Worm (Caenorhabditis elegans) whole organism, L4 larva: ENCODE measurements around the gene tag-241.
A peak's percentile ranks its signal among the peaks of the same experiment; 100 is the strongest.

Source experiments
- F37D6.2 ChIP-seq: sonication (generic microtip); optimal IDR thresholded peaks from 2 replicates; lab custom pipeline; 2016; ENCODE audit warnings: mild to moderate bottlenecking, missing genetic modification characterization, missing compliant biosample characterization
- F49E8.2 ChIP-seq: sonication (generic microtip); optimal IDR thresholded peaks from 2 replicates; lab custom pipeline; 2016; ENCODE audit warnings: missing compliant biosample characterization, mild to moderate bottlenecking, missing genetic modification characterization, borderline replicate concordance
- Y105C5A.15 ChIP-seq: fragments of 200-800 bp; sonication (Bioruptor generic); IDR thresholded peaks from 2 replicates; pipeline ENCODE4 v1.3.6; 2022; ENCODE audit warnings: missing genetic modification characterization, missing compliant biosample characterization
- Y75B8A.6 ChIP-seq: fragments of 200-800 bp; sonication (Bioruptor generic); IDR thresholded peaks from 2 replicates; pipeline ENCODE4 v1.3.6; 2022; ENCODE audit warnings: missing genetic modification reagents, missing genetic modification characterization, missing compliant biosample characterization
- aha-1 ChIP-seq: fragments of 150-350 bp; peaks from one replicate; lab custom pipeline; 2014; ENCODE audit warnings: missing biosample characterization, missing genetic modification characterization
- aly-2 ChIP-seq: sonication (generic microtip); optimal IDR thresholded peaks from 2 replicates; lab custom pipeline; 2018; ENCODE audit warnings: missing biosample characterization, missing genetic modification characterization
- ceh-28 ChIP-seq: fragments of 150-350 bp; optimal IDR thresholded peaks from 2 replicates; lab custom pipeline; 2014; ENCODE audit warnings: missing biosample characterization, missing genetic modification reagents, missing genetic modification characterization
- ceh-44 ChIP-seq: fragments of 200-800 bp; sonication (Bioruptor generic); IDR thresholded peaks from 2 replicates; pipeline ENCODE4 v1.3.6; 2022; ENCODE audit warnings: missing genetic modification reagents, missing genetic modification characterization, missing compliant biosample characterization
- ctbp-1 ChIP-seq: fragments of 200-800 bp; sonication (Bioruptor generic); IDR thresholded peaks from 2 replicates; pipeline ENCODE4 v1.3.6; 2022; ENCODE audit warnings: missing genetic modification reagents, missing genetic modification characterization, missing compliant biosample characterization
- daf-19 ChIP-seq: fragments of 200-800 bp; sonication (Bioruptor generic); conservative IDR thresholded peaks from 2 replicates; pipeline ENCODE4 v1.3.6; 2022; ENCODE audit warnings: missing genetic modification characterization, missing compliant biosample characterization
- dmd-6 ChIP-seq: fragments of 200-800 bp; sonication (Bioruptor generic); IDR thresholded peaks from 2 replicates; pipeline ENCODE4 v1.3.6; 2022; ENCODE audit warnings: missing genetic modification reagents, missing genetic modification characterization, missing compliant biosample characterization
- dmd-8 ChIP-seq: fragments of 200-800 bp; sonication (Bioruptor generic); IDR thresholded peaks from 2 replicates; pipeline ENCODE4 v1.3.6; 2022; ENCODE audit warnings: missing genetic modification characterization, missing compliant biosample characterization
- dpl-1 ChIP-seq: fragments of 150-350 bp; optimal IDR thresholded peaks from 2 replicates; lab custom pipeline; 2014; ENCODE audit warnings: missing biosample characterization, missing genetic modification reagents, missing genetic modification characterization
- duxl-1 ChIP-seq: sonication (generic microtip); optimal IDR thresholded peaks from 2 replicates; lab custom pipeline; 2016; ENCODE audit warnings: mild to moderate bottlenecking, missing genetic modification characterization, moderate library complexity, missing compliant biosample characterization; ENCODE audit not compliant: poor library complexity
- egl-27 ChIP-seq: sonication (generic microtip); optimal IDR thresholded peaks from 3 replicates; lab custom pipeline; 2017; ENCODE audit warnings: missing biosample characterization, missing genetic modification reagents, missing genetic modification characterization
- fkh-10 ChIP-seq: fragments of 150-350 bp; optimal IDR thresholded peaks from 2 replicates; lab custom pipeline; 2014; ENCODE audit warnings: missing biosample characterization, missing genetic modification reagents, missing genetic modification characterization
- hif-1 ChIP-seq, 2 experiments: sonication (generic microtip); optimal IDR thresholded peaks; 2 replicates each; lab custom pipeline; 2016 to 2017; ENCODE audit warnings: missing compliant biosample characterization in 2 of 2, missing genetic modification characterization in 2 of 2, missing genetic modification reagents in 2 of 2, missing genotype in 2 of 2, mild to moderate bottlenecking in 1 of 2
- hlh-11 ChIP-seq: fragments of 200-800 bp; sonication (Bioruptor generic); optimal IDR thresholded peaks from 2 replicates; lab custom pipeline; 2018; ENCODE audit warnings: mild to moderate bottlenecking, missing genetic modification characterization, missing compliant biosample characterization
- hlh-30 ChIP-seq: sonication (generic microtip); optimal IDR thresholded peaks from 2 replicates; lab custom pipeline; 2017; ENCODE audit warnings: antibody characterized with exemption, mild to moderate bottlenecking, missing genetic modification characterization, missing compliant biosample characterization; ENCODE audit not compliant: insufficient read depth
- hmg-1.1 ChIP-seq: fragments of 200-800 bp; sonication (Bioruptor generic); IDR thresholded peaks from 2 replicates; pipeline ENCODE4 v1.3.6; 2022; ENCODE audit warnings: missing genetic modification reagents, missing genetic modification characterization, missing compliant biosample characterization
- lim-7 ChIP-seq: fragments of 200-800 bp; sonication (Bioruptor generic); IDR thresholded peaks from 2 replicates; pipeline ENCODE4 v1.3.6; 2022; ENCODE audit warnings: missing genetic modification characterization, missing compliant biosample characterization
- lin-13 ChIP-seq: fragments of 150-350 bp; optimal IDR thresholded peaks from 2 replicates; lab custom pipeline; 2014; ENCODE audit warnings: missing biosample characterization, missing genetic modification reagents, missing genetic modification characterization
- lin-29 ChIP-seq: fragments of 200-800 bp; sonication (Bioruptor generic); IDR thresholded peaks from 2 replicates; pipeline ENCODE4 v1.3.6; 2022; ENCODE audit warnings: missing genetic modification reagents, missing genetic modification characterization, missing compliant biosample characterization
- lin-38 ChIP-seq: fragments of 200-800 bp; sonication (Bioruptor generic); IDR thresholded peaks from 2 replicates; pipeline ENCODE4 v1.3.6; 2022; ENCODE audit warnings: missing genetic modification reagents, missing genetic modification characterization, missing compliant biosample characterization
- lin-39 ChIP-seq: fragments of 150-350 bp; optimal IDR thresholded peaks from 2 replicates; lab custom pipeline; 2014; ENCODE audit warnings: missing biosample characterization, missing genetic modification reagents, missing genetic modification characterization
- lir-3 ChIP-seq: sonication (generic microtip); optimal IDR thresholded peaks from 2 replicates; lab custom pipeline; 2016; ENCODE audit warnings: mild to moderate bottlenecking, missing genetic modification characterization, missing compliant biosample characterization
- lsy-2 ChIP-seq, 2 experiments: fragments of 150-350 bp in 1 of 2; sonication (generic microtip) in 1 of 2; optimal IDR thresholded peaks; 2 replicates each; lab custom pipeline; 2014 to 2017; ENCODE audit warnings: missing biosample characterization in 2 of 2, missing genetic modification characterization in 2 of 2
- madf-9 ChIP-seq: fragments of 200-800 bp; sonication (Bioruptor generic); conservative IDR thresholded peaks from 2 replicates; pipeline ENCODE4 v1.3.6; 2022; ENCODE audit warnings: missing genetic modification reagents, missing genetic modification characterization, missing compliant biosample characterization
- mdt-29 ChIP-seq: fragments of 200-800 bp; sonication (Bioruptor generic); IDR thresholded peaks from 2 replicates; pipeline ENCODE4 v1.3.6; 2022; ENCODE audit warnings: missing genetic modification reagents, missing genetic modification characterization, missing compliant biosample characterization
- mes-2 ChIP-seq: sonication (generic microtip); optimal IDR thresholded peaks from 2 replicates; lab custom pipeline; 2016; ENCODE audit warnings: missing genotype, mild to moderate bottlenecking, missing genetic modification characterization, missing compliant biosample characterization; ENCODE audit not compliant: poor library complexity, severe bottlenecking
- mxl-3 ChIP-seq: fragments of 200-800 bp; sonication (Bioruptor generic); optimal IDR thresholded peaks from 2 replicates; lab custom pipeline; 2018; ENCODE audit warnings: mild to moderate bottlenecking, missing genetic modification characterization, missing compliant biosample characterization
- nhr-10 ChIP-seq: fragments of 150-350 bp; optimal IDR thresholded peaks from 2 replicates; lab custom pipeline; 2014; ENCODE audit warnings: missing biosample characterization, missing genetic modification characterization
- nhr-28 ChIP-seq: fragments of 150-350 bp; optimal IDR thresholded peaks from 2 replicates; lab custom pipeline; 2014; ENCODE audit warnings: missing biosample characterization, missing genetic modification characterization
- nhr-48 ChIP-seq: sonication (generic microtip); optimal IDR thresholded peaks from 2 replicates; lab custom pipeline; 2016; ENCODE audit warnings: mild to moderate bottlenecking, missing genetic modification characterization, missing compliant biosample characterization
- nhr-6 ChIP-seq: fragments of 150-350 bp; optimal IDR thresholded peaks from 2 replicates; lab custom pipeline; 2014; ENCODE audit warnings: missing biosample characterization, missing genetic modification characterization
- pha-4 ChIP-seq, 2 experiments: fragments of 150-350 bp in 1 of 2; fragments of 200-800 bp in 1 of 2; sonication (Bioruptor generic) in 1 of 2; IDR thresholded peaks in 1 of 2; optimal IDR thresholded peaks in 1 of 2; 2 replicates each; pipeline versions ENCODE4 v1.3.6 to Lab custom; 2014 to 2022; ENCODE audit warnings: missing genetic modification characterization in 2 of 2, missing genetic modification reagents in 2 of 2, missing biosample characterization in 1 of 2, missing compliant biosample characterization in 1 of 2
- php-3 ChIP-seq: fragments of 200-800 bp; sonication (Bioruptor generic); IDR thresholded peaks from 2 replicates; pipeline ENCODE4 v1.3.6; 2022; ENCODE audit warnings: missing genetic modification reagents, missing genetic modification characterization, missing compliant biosample characterization
- rbr-2 ChIP-seq: sonication (generic microtip); optimal IDR thresholded peaks from 2 replicates; lab custom pipeline; 2016; ENCODE audit warnings: missing genotype, missing genetic modification characterization, missing compliant biosample characterization
- saeg-2 ChIP-seq: fragments of 200-800 bp; sonication (Bioruptor generic); IDR thresholded peaks from 2 replicates; pipeline ENCODE4 v1.3.6; 2022; ENCODE audit warnings: missing genetic modification reagents, missing genetic modification characterization, missing compliant biosample characterization
- sdz-12 ChIP-seq: fragments of 200-800 bp; sonication (Bioruptor generic); optimal IDR thresholded peaks from 2 replicates; lab custom pipeline; 2018; ENCODE audit warnings: mild to moderate bottlenecking, missing genetic modification characterization, missing compliant biosample characterization
- set-16 ChIP-seq: fragments of 200-800 bp; sonication (Bioruptor generic); IDR thresholded peaks from 2 replicates; pipeline ENCODE4 v1.3.6; 2022; ENCODE audit warnings: missing genetic modification reagents, missing genetic modification characterization, missing compliant biosample characterization
- skn-1 ChIP-seq: fragments of 150-350 bp; optimal IDR thresholded peaks from 2 replicates; lab custom pipeline; 2014; ENCODE audit warnings: missing biosample characterization, missing genetic modification characterization
- snpc-4 ChIP-seq: fragments of 150-350 bp; optimal IDR thresholded peaks from 2 replicates; lab custom pipeline; 2014; ENCODE audit warnings: missing biosample characterization, missing genetic modification characterization
- unc-62 ChIP-seq, 3 experiments: fragments of 150-350 bp in 1 of 3; sonication (generic microtip); optimal IDR thresholded peaks in 2 of 3; peaks in 1 of 3; 1 replicate in 1 of 3; 2 replicates in 2 of 3; lab custom pipeline; 2014 to 2017; ENCODE audit warnings: missing biosample characterization in 3 of 3, missing genetic modification characterization in 3 of 3, missing genetic modification reagents in 3 of 3, missing genotype in 1 of 3
- zfp-2 ChIP-seq: sonication (generic microtip); optimal IDR thresholded peaks from 2 replicates; lab custom pipeline; 2016; ENCODE audit warnings: mild to moderate bottlenecking, missing genetic modification characterization, missing compliant biosample characterization
- ztf-7 ChIP-seq: fragments of 150-350 bp; optimal IDR thresholded peaks from 2 replicates; lab custom pipeline; 2014; ENCODE audit warnings: missing biosample characterization, missing genetic modification characterization

tag-241 gene

DNA sequence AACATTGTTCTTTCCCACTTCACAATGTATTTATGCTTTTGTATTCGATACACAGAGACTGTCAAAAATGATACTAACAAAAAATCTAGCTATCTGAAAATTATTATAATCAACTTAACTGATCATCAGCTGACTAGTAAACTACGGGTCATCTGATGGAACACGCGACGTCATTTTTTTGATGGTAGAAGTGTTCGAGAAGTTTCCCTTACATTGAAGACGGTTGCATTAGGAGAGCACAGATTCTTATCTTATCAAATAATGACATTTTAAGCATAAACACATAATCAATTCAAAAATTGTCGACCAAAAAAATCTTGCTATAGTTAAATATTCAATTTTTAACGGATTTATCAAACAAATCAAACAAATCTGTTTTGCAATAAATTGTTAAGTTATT is 31.1 kb upstream of the tag-241 start (continued):
- no peak for TF ChIP-seq Y105C5A.15 (GFP tag; lab: Robert Waterston, UW)
- TF ChIP-seq hlh-11 (tag; lab: Kevin White, UChicago) = peak; percentile 86
- no peak for TF ChIP-seq saeg-2 (GFP tag; lab: Robert Waterston, UW)
- TF ChIP-seq lsy-2 (tag; optimal IDR thresholded peaks at IDR 0.05; lab: Kevin White, UChicago) = peak in 1 of 2 experiments; percentile 31
- no peak for TF ChIP-seq ceh-44 (GFP tag; lab: Robert Waterston, UW)
- TF ChIP-seq egl-27 (tag; lab: Kevin White, UChicago) = no peak
- TF ChIP-seq duxl-1 (tag; lab: Kevin White, UChicago) = no peak
- peak; percentile 76 for TF ChIP-seq nhr-48
- TF ChIP-seq zfp-2 (tag; lab: Kevin White, UChicago) = no peak
- peak in 1 of 2 experiments; percentile 33 for TF ChIP-seq hif-1 (tag; optimal IDR thresholded peaks at IDR 0.05; lab: Kevin White, UChicago)
- no peak for TF ChIP-seq nhr-10 (tag; lab: Kevin White, UChicago)
- no peak for TF ChIP-seq daf-19 (GFP tag; lab: Robert Waterston, UW)
- TF ChIP-seq nhr-6 (tag; lab: Kevin White, UChicago) = no peak
- TF ChIP-seq fkh-10 (GFP tag; lab: Kevin White, UChicago) = no peak
- TF ChIP-seq nhr-28 (tag; lab: Kevin White, UChicago) = peak; percentile 80
- no peak for TF ChIP-seq dmd-8 (GFP tag; lab: Robert Waterston, UW)
- TF ChIP-seq lim-7 (GFP tag; lab: Robert Waterston, UW) = no peak
- peak; percentile 65 for TF ChIP-seq dmd-6 (GFP tag; lab: Robert Waterston, UW)
- TF ChIP-seq lin-13 (GFP tag; lab: Kevin White, UChicago) = no peak
- TF ChIP-seq aha-1 (tag; lab: Kevin White, UChicago) = no peak
- TF ChIP-seq pha-4 (GFP tag; IDR thresholded peaks at IDR 0.05; lab: Robert Waterston, UW) = no peak
- no peak for TF ChIP-seq pha-4 (tag; optimal IDR thresholded peaks at IDR 0.05; lab: Kevin White, UChicago)
- no peak for TF ChIP-seq lin-39 (tag; lab: Kevin White, UChicago)
- no peak for TF ChIP-seq Y75B8A.6 (GFP tag; lab: Robert Waterston, UW)
- no peak for TF ChIP-seq snpc-4 (tag; lab: Kevin White, UChicago)
- TF ChIP-seq F37D6.2 (tag; lab: Kevin White, UChicago) = no peak
- TF ChIP-seq aly-2 (tag; lab: Kevin White, UChicago) = no peak
- no peak for TF ChIP-seq F49E8.2 (tag; lab: Kevin White, UChicago)
- no peak for TF ChIP-seq lir-3 (tag; lab: Kevin White, UChicago)
- no peak for TF ChIP-seq ztf-7 (tag; lab: Kevin White, UChicago)
- peak; percentile 87 for TF ChIP-seq mdt-29 (GFP tag; lab: Robert Waterston, UW)
- TF ChIP-seq skn-1 (tag; lab: Kevin White, UChicago) = no peak
- TF ChIP-seq madf-9 (GFP tag; lab: Robert Waterston, UW) = no peak
- no peak for TF ChIP-seq lin-38 (GFP tag; lab: Robert Waterston, UW)
- no peak for TF ChIP-seq dpl-1 (GFP tag; lab: Kevin White, UChicago)
- no peak for TF ChIP-seq sdz-12 (GFP tag; lab: Kevin White, UChicago)
- TF ChIP-seq rbr-2 (tag; lab: Kevin White, UChicago) = no peak
- TF ChIP-seq hmg-1.1 (GFP tag; lab: Robert Waterston, UW) = no peak
- no peak for TF ChIP-seq set-16 (GFP tag; lab: Robert Waterston, UW)

DNA sequence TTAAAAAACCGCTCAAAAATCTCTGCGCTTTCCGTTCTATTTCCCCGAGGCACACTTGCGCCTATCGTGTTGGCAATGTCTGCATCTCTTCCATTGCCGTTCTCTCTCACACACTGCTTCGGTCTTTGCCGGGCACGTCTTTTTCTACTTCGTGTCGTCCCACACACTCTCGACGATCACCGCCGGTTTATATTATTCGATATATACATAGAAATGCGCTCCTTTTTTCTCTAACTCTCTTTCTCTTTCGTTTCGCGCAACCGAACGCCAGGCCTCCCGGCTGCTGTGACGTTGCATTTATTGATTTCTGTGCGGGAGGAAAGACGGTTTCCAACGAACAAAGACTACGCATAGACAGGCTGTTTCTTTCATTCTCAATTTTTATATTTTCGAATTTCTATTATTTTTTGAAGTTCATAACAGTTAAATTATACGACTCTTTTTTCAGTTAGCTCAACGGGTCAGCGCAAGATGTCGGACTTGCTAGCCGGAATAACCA is 25.7 kb upstream of the tag-241 start, which contains the start of gene rsd-3:
Gene rsd-3 (plus strand): TSS at position 449 of the 499 bp plus-strand sequence.
- TF ChIP-seq mes-2 = peak; percentile 67
- 0 out of 2 replicates have a peak, but pooled peaks have one; percentile 24 for TF ChIP-seq lin-38 (GFP tag; lab: Robert Waterston, UW)
- TF ChIP-seq ceh-28 (tag; lab: Kevin White, UChicago) = peak; percentile 8
- no peak for TF ChIP-seq madf-9 (GFP tag; lab: Robert Waterston, UW)
- TF ChIP-seq unc-62 (GFP tag; optimal IDR thresholded peaks at IDR 0.05 in 1 of 2; lab: Kevin White, UChicago) = peak in 1 of 2 experiments; percentile 87
- no peak for TF ChIP-seq unc-62 (tag; optimal IDR thresholded peaks at IDR 0.05; lab: Kevin White, UChicago)
- TF ChIP-seq lin-39 (tag; lab: Kevin White, UChicago) = no peak
- TF ChIP-seq hlh-11 (tag; lab: Kevin White, UChicago) = peak; percentile 84
- TF ChIP-seq rbr-2 (tag; lab: Kevin White, UChicago) = peak; percentile 71
- peak; percentile 27 for TF ChIP-seq nhr-48
- TF ChIP-seq mxl-3 = peak; percentile 63
- no peak for TF ChIP-seq php-3 (GFP tag; lab: Robert Waterston, UW)
- TF ChIP-seq daf-19 (GFP tag; lab: Robert Waterston, UW) = no peak
- TF ChIP-seq hlh-30 = peak; percentile 71
- no peak for TF ChIP-seq lin-29
- TF ChIP-seq dpl-1 (GFP tag; lab: Kevin White, UChicago) = peak; percentile 20
- peak; percentile 56 for TF ChIP-seq nhr-6 (tag; lab: Kevin White, UChicago)
- peak; percentile 52; the same call in 1 of the 2 replicates for TF ChIP-seq ctbp-1 (GFP tag; lab: Robert Waterston, UW)
- peak; percentile 38; the same call in 1 of the 2 replicates for TF ChIP-seq pha-4 (GFP tag; IDR thresholded peaks at IDR 0.05; lab: Robert Waterston, UW)
- TF ChIP-seq pha-4 (tag; optimal IDR thresholded peaks at IDR 0.05; lab: Kevin White, UChicago) = peak; percentile 70
